Fruit fly (Drosophila melanogaster): ENCODE results near the gene Tmf.

Gene Tmf

DNA sequence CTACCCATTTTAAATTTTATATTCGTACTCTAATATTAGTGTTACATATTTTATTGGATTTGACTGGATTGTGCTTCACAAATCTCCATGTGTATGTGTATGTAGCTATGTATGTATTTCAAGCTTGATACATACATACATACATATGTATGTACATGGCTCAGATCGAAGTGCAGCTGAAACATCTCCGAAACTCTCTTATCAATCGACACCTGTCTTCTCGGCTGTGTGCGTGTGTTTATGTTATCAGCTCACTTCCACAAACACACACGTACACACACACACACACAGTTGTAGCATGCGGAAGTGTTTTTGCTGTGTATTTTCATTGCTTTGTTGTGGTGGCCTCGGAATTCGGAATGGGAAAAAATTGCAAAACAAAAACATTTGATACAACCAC lies 15.1 kb downstream of the Tmf start:
- TF ChIP-seq CG32264 (GFP tag; optimal IDR thresholded peaks at IDR 0.05) (no peak), psq (GFP tag; optimal IDR thresholded peaks at IDR 0.05) (no peak), lola (GFP tag; optimal IDR thresholded peaks at IDR 0.05) (no peak), Dfd (GFP tag; optimal IDR thresholded peaks at IDR 0.05) (no peak)

DNA sequence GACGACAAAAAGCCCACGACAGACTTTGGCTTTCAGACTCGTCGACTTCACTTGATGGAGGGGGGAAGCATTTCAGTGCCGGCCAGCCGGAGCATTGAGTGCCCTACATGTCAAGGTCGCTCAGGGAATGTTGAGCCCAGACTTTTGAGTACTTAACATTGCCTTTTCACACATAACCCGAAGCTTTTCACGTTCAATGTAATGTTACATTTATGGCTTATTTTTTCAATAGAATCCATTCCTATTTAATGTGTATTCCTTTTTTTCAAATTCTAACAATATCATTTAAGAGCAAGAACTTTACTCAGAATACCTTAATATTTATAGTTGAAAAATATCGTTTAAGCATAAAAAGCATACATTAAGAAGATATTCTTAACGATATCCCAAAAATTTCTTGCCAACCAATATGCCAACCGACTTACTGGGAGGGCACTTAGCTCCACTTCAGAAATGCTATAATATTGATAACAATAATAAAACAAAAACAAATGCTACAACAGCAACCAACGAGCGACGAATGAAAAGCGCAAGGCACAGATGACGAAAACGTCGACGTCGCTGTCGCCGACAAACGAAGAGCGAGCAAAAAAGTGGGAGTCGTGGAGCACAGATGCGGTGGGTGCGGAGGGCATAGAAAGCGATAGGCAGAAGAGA lies 15.7 kb downstream of the Tmf start:
- TF ChIP-seq usp (GFP tag; optimal IDR thresholded peaks at IDR 0.05) = no peak
- no peak for TF ChIP-seq Dif (GFP tag; optimal IDR thresholded peaks at IDR 0.05; ENCODE audit: partially characterized antibody)
- TF ChIP-seq pan (optimal IDR thresholded peaks at IDR 0.05) = no peak
- TF ChIP-seq fru (GFP tag; optimal IDR thresholded peaks at IDR 0.05) = peak; percentile 88
- peak; percentile 6 for TF ChIP-seq br (GFP tag; optimal IDR thresholded peaks at IDR 0.05)
- no peak for TF ChIP-seq N (GFP tag; optimal IDR thresholded peaks at IDR 0.05)
- peak in 1 of 2 experiments; percentile 89 for TF ChIP-seq foxo (GFP tag; optimal IDR thresholded peaks at IDR 0.05)
- no peak for TF ChIP-seq woc (GFP tag; optimal IDR thresholded peaks at IDR 0.05)
- TF ChIP-seq GATAd (GFP tag; optimal IDR thresholded peaks at IDR 0.05) = no peak
- TF ChIP-seq Sp1 (GFP tag; optimal IDR thresholded peaks at IDR 0.05) = peak; percentile 47
- peak; percentile 64 for TF ChIP-seq sv (GFP tag; optimal IDR thresholded peaks at IDR 0.05)
- TF ChIP-seq Myc (optimal IDR thresholded peaks at IDR 0.05) = peak; percentile 55
- peak; percentile 68 for TF ChIP-seq CG9705 (GFP tag; optimal IDR thresholded peaks at IDR 0.05)
- peak; percentile 96 for TF ChIP-seq psq (GFP tag; optimal IDR thresholded peaks at IDR 0.05)
- TF ChIP-seq HLH106 (tag; optimal IDR thresholded peaks at IDR 0.05) = peak; percentile 85
- TF ChIP-seq Dfd (GFP tag; optimal IDR thresholded peaks at IDR 0.05) = no peak
- TF ChIP-seq jim (GFP tag; optimal IDR thresholded peaks at IDR 0.05) = no peak
- TF ChIP-seq CG32264 (GFP tag; optimal IDR thresholded peaks at IDR 0.05) = no peak
- TF ChIP-seq dsf (GFP tag; optimal IDR thresholded peaks at IDR 0.05; ENCODE audit: borderline replicate concordance) = no peak
- no peak for TF ChIP-seq CrebA (GFP tag; optimal IDR thresholded peaks at IDR 0.05; ENCODE audit: borderline replicate concordance)
- TF ChIP-seq Vsx2 (GFP tag; optimal IDR thresholded peaks at IDR 0.05; ENCODE audit: partially characterized antibody) = no peak
- no peak for TF ChIP-seq Mio (GFP tag; optimal IDR thresholded peaks at IDR 0.05)
- TF ChIP-seq lola (GFP tag; optimal IDR thresholded peaks at IDR 0.05) = no peak
- TF ChIP-seq brk (GFP tag; optimal IDR thresholded peaks at IDR 0.05) = no peak
- TF ChIP-seq Jra (GFP tag; optimal IDR thresholded peaks at IDR 0.05) = no peak
- TF ChIP-seq Abd-B (GFP tag; optimal IDR thresholded peaks at IDR 0.05) = no peak
- TF ChIP-seq Rel (GFP tag; optimal IDR thresholded peaks at IDR 0.05) = no peak
- peak; percentile 62 for TF ChIP-seq Rel (tag; optimal IDR thresholded peaks at IDR 0.05)
- no peak for TF ChIP-seq tai (GFP tag; optimal IDR thresholded peaks at IDR 0.05)
- peak in 1 of 2 experiments; percentile 41 for TF ChIP-seq dl (GFP tag; optimal IDR thresholded peaks at IDR 0.05; ENCODE audit: insufficient read depth in 1 of 2, partially characterized antibody in 2 of 2)
- peak; percentile 82 for TF ChIP-seq h (GFP tag; optimal IDR thresholded peaks at IDR 0.05)
- no peak for TF ChIP-seq Hnf4 (GFP tag; optimal IDR thresholded peaks at IDR 0.05)
- TF ChIP-seq Hr83 (GFP tag; optimal IDR thresholded peaks at IDR 0.05; ENCODE audit: poor library complexity, severe bottlenecking) = no peak
- TF ChIP-seq dmrt93B (GFP tag; optimal IDR thresholded peaks at IDR 0.05) = peak; percentile 87
- peak; percentile 23 for TF ChIP-seq rgr (GFP tag; optimal IDR thresholded peaks at IDR 0.05)
- TF ChIP-seq OdsH (GFP tag; optimal IDR thresholded peaks at IDR 0.05) = no peak
- peak; percentile 86 for TF ChIP-seq ey (GFP tag; optimal IDR thresholded peaks at IDR 0.05)
- TF ChIP-seq sage (GFP tag; optimal IDR thresholded peaks at IDR 0.05) = no peak
- TF ChIP-seq Hr78 (GFP tag; optimal IDR thresholded peaks at IDR 0.05) = no peak
